Worm (Caenorhabditis elegans) whole organism, midembryonic: Measurements from ENCODE around the gene acr-9.

Experiments used
- flt-1 ChIP-seq: fragments of 200-800 bp; sonication (Bioruptor generic); IDR thresholded peaks from 2 replicates; pipeline ENCODE4 v1.3.6; 2022; ENCODE audit warnings: missing genetic modification characterization, missing compliant biosample characterization
- ref-1 ChIP-seq: fragments of 200-800 bp; sonication (Bioruptor generic); conservative IDR thresholded peaks from 2 replicates; pipeline ENCODE4 v1.3.6; 2022; ENCODE audit warnings: missing genetic modification reagents, missing genetic modification characterization, missing compliant biosample characterization
- tab-1 ChIP-seq: fragments of 200-800 bp; sonication (Bioruptor generic); IDR thresholded peaks from 2 replicates; pipeline ENCODE4 v1.3.6; 2022; ENCODE audit warnings: missing genetic modification characterization, missing compliant biosample characterization
- ztf-23 ChIP-seq: fragments of 200-800 bp; sonication (Bioruptor generic); IDR thresholded peaks from 2 replicates; pipeline ENCODE4 v1.3.6; 2022; ENCODE audit warnings: missing genetic modification reagents, missing genetic modification characterization, missing compliant biosample characterization

ce11 chrX:13592367-13592766 is 54.3 kb downstream of the acr-9 start, which contains the start of gene F54B11.4:
- TF ChIP-seq tab-1 (GFP tag; lab: Robert Waterston, UW) (no peak), ztf-23 (no peak), flt-1 (no peak), ref-1 (GFP tag; lab: Robert Waterston, UW) (no peak)
